Worm (Caenorhabditis elegans) whole organism, late embryonic: ENCODE measurements around the gene irld-48.

Experiments used
- C08G9.2 ChIP-seq: sonication (generic microtip); optimal IDR thresholded peaks from 2 replicates; lab custom pipeline; 2016; ENCODE audit warnings: mild to moderate bottlenecking, missing genetic modification characterization, moderate library complexity, missing compliant biosample characterization
- C38D4.7 ChIP-seq: fragments of 200-800 bp; sonication (Bioruptor generic); optimal IDR thresholded peaks from 2 replicates; lab custom pipeline; 2018; ENCODE audit warnings: mild to moderate bottlenecking, missing genetic modification characterization, moderate library complexity, missing compliant biosample characterization
- K09A11.1 ChIP-seq: sonication (generic microtip); optimal IDR thresholded peaks from 2 replicates; lab custom pipeline; 2017; ENCODE audit warnings: antibody characterized with exemption, mild to moderate bottlenecking, missing genetic modification characterization, missing compliant biosample characterization; ENCODE audit not compliant: insufficient read depth
- T23F11.4 ChIP-seq: fragments of 200-800 bp; sonication (Bioruptor generic); optimal IDR thresholded peaks from 2 replicates; lab custom pipeline; 2018; ENCODE audit warnings: mild to moderate bottlenecking, missing genetic modification characterization, missing compliant biosample characterization
- Y22D7AL.16 ChIP-seq: sonication (generic microtip); optimal IDR thresholded peaks from 2 replicates; lab custom pipeline; 2016; ENCODE audit warnings: missing genetic modification characterization, missing compliant biosample characterization
- ahr-1 ChIP-seq: sonication (generic microtip); optimal IDR thresholded peaks from 2 replicates; lab custom pipeline; 2016; ENCODE audit warnings: missing genetic modification characterization, missing compliant biosample characterization
- ama-1 ChIP-seq: fragments of 150-350 bp; optimal IDR thresholded peaks from 2 replicates; lab custom pipeline; 2014
- ceh-18 ChIP-seq: sonication (generic microtip); optimal IDR thresholded peaks from 2 replicates; lab custom pipeline; 2016; ENCODE audit warnings: missing genetic modification characterization, missing compliant biosample characterization
- ceh-19 ChIP-seq: fragments of 200-800 bp; sonication (Bioruptor generic); optimal IDR thresholded peaks from 2 replicates; lab custom pipeline; 2018; ENCODE audit warnings: mild to moderate bottlenecking, missing genetic modification characterization, missing compliant biosample characterization
- ceh-2 ChIP-seq: sonication (generic microtip); optimal IDR thresholded peaks from 2 replicates; lab custom pipeline; 2016; ENCODE audit warnings: missing genotype, missing genetic modification characterization, missing compliant biosample characterization
- ceh-22 ChIP-seq: sonication (generic microtip); optimal IDR thresholded peaks from 2 replicates; lab custom pipeline; 2017; ENCODE audit warnings: missing biosample characterization, missing genetic modification characterization
- ceh-24 ChIP-seq: sonication (generic microtip); optimal IDR thresholded peaks from 2 replicates; lab custom pipeline; 2016; ENCODE audit warnings: mild to moderate bottlenecking, missing genetic modification characterization, missing compliant biosample characterization
- ceh-30 ChIP-seq: fragments of 150-350 bp; optimal IDR thresholded peaks from 2 replicates; lab custom pipeline; 2014; ENCODE audit warnings: missing biosample characterization, missing genetic modification characterization
- ceh-9 ChIP-seq: sonication (generic microtip); optimal IDR thresholded peaks from 2 replicates; lab custom pipeline; 2016; ENCODE audit warnings: mild to moderate bottlenecking, missing genetic modification characterization, inconsistent platforms, missing compliant biosample characterization
- che-1 ChIP-seq: sonication (generic microtip); optimal IDR thresholded peaks from 2 replicates; lab custom pipeline; 2016; ENCODE audit warnings: mild to moderate bottlenecking, missing genetic modification characterization, missing compliant biosample characterization
- dmd-4 ChIP-seq: sonication (generic microtip); optimal IDR thresholded peaks from 2 replicates; lab custom pipeline; 2016; ENCODE audit warnings: borderline replicate concordance, missing genetic modification characterization, missing compliant biosample characterization
- dve-1 ChIP-seq: sonication (generic microtip); optimal IDR thresholded peaks from 2 replicates; lab custom pipeline; 2017; ENCODE audit warnings: antibody characterized with exemption, mild to moderate bottlenecking, missing genetic modification characterization, missing compliant biosample characterization
- elt-2 ChIP-seq: sonication (generic microtip); optimal IDR thresholded peaks from 2 replicates; lab custom pipeline; 2016; ENCODE audit warnings: missing genetic modification reagents, missing genetic modification characterization, missing compliant biosample characterization
- elt-4 ChIP-seq: sonication (generic microtip); optimal IDR thresholded peaks from 2 replicates; lab custom pipeline; 2016; ENCODE audit warnings: missing genetic modification characterization, missing compliant biosample characterization
- ets-4 ChIP-seq: sonication (generic microtip); optimal IDR thresholded peaks from 2 replicates; lab custom pipeline; 2016; ENCODE audit warnings: missing genetic modification characterization, missing compliant biosample characterization
- eyg-1 ChIP-seq: sonication (generic microtip); optimal IDR thresholded peaks from 2 replicates; lab custom pipeline; 2016; ENCODE audit warnings: missing genotype, missing genetic modification characterization, missing compliant biosample characterization
- fax-1 ChIP-seq: sonication (generic microtip); optimal IDR thresholded peaks from 2 replicates; lab custom pipeline; 2016; ENCODE audit warnings: missing genotype, missing genetic modification characterization, missing compliant biosample characterization
- fkh-10 ChIP-seq: fragments of 150-350 bp; optimal IDR thresholded peaks from 2 replicates; lab custom pipeline; 2014; ENCODE audit warnings: missing biosample characterization, missing genetic modification reagents, missing genetic modification characterization
- fkh-6 ChIP-seq: sonication (generic microtip); optimal IDR thresholded peaks from 2 replicates; lab custom pipeline; 2016; ENCODE audit warnings: missing genetic modification characterization, missing compliant biosample characterization
- gmeb-2 ChIP-seq: sonication (generic microtip); optimal IDR thresholded peaks from 2 replicates; lab custom pipeline; 2016; ENCODE audit warnings: missing genetic modification characterization, inconsistent platforms, missing compliant biosample characterization
- hlh-13 ChIP-seq: fragments of 200-800 bp; sonication (Bioruptor generic); optimal IDR thresholded peaks from 2 replicates; lab custom pipeline; 2018; ENCODE audit warnings: mild to moderate bottlenecking, missing genetic modification characterization, missing compliant biosample characterization
- hlh-30 ChIP-seq: sonication (generic microtip); optimal IDR thresholded peaks from 2 replicates; lab custom pipeline; 2017; ENCODE audit warnings: antibody characterized with exemption, missing genetic modification characterization, missing compliant biosample characterization; ENCODE audit not compliant: insufficient read depth
- hlh-6 ChIP-seq: sonication (generic microtip); optimal IDR thresholded peaks from 2 replicates; lab custom pipeline; 2016; ENCODE audit warnings: missing genotype, missing genetic modification characterization, missing compliant biosample characterization
- lin-11 ChIP-seq: fragments of 200-800 bp; sonication (Bioruptor generic); optimal IDR thresholded peaks from 2 replicates; lab custom pipeline; 2018; ENCODE audit warnings: mild to moderate bottlenecking, missing genetic modification characterization, missing compliant biosample characterization
- madf-2 ChIP-seq: sonication (generic microtip); optimal IDR thresholded peaks from 2 replicates; lab custom pipeline; 2017; ENCODE audit warnings: missing genetic modification characterization, missing compliant biosample characterization
- mec-3 ChIP-seq: sonication (generic microtip); optimal IDR thresholded peaks from 2 replicates; lab custom pipeline; 2016; ENCODE audit warnings: borderline replicate concordance, missing genetic modification characterization, missing compliant biosample characterization
- nfya-1 ChIP-seq: sonication (generic microtip); optimal IDR thresholded peaks from 2 replicates; lab custom pipeline; 2017; ENCODE audit warnings: missing genetic modification characterization, mild to moderate bottlenecking, missing compliant biosample characterization, antibody characterized with exemption, moderate library complexity
- nhr-11 ChIP-seq: fragments of 150-350 bp; optimal IDR thresholded peaks from 2 replicates; lab custom pipeline; 2014; ENCODE audit warnings: missing biosample characterization, missing genetic modification characterization
- odd-2 ChIP-seq: sonication (generic microtip); optimal IDR thresholded peaks from 2 replicates; lab custom pipeline; 2017; ENCODE audit warnings: antibody characterized with exemption, mild to moderate bottlenecking, missing genetic modification characterization, missing compliant biosample characterization
- pag-3 ChIP-seq: sonication (generic microtip); optimal IDR thresholded peaks from 2 replicates; lab custom pipeline; 2016; ENCODE audit warnings: missing compliant biosample characterization, missing genetic modification characterization, borderline replicate concordance
- pat-9 ChIP-seq: fragments of 200-800 bp; sonication (Bioruptor generic); optimal IDR thresholded peaks from 2 replicates; lab custom pipeline; 2018; ENCODE audit warnings: mild to moderate bottlenecking, missing genetic modification characterization, moderate library complexity, missing compliant biosample characterization
- pax-1 ChIP-seq: fragments of 150-350 bp; optimal IDR thresholded peaks from 2 replicates; lab custom pipeline; 2014; ENCODE audit warnings: missing biosample characterization, missing genetic modification characterization
- pha-4 ChIP-seq: fragments of 150-350 bp; optimal IDR thresholded peaks from 2 replicates; lab custom pipeline; 2018; ENCODE audit warnings: missing biosample characterization, missing genetic modification reagents, missing genetic modification characterization
- pqm-1 ChIP-seq: sonication (generic microtip); optimal IDR thresholded peaks from 2 replicates; lab custom pipeline; 2016; ENCODE audit warnings: missing genetic modification characterization, missing compliant biosample characterization
- pros-1 ChIP-seq: fragments of 150-350 bp; optimal IDR thresholded peaks from 2 replicates; lab custom pipeline; 2014; ENCODE audit warnings: missing biosample characterization, missing genetic modification reagents, missing genetic modification characterization
- ref-2 ChIP-seq: sonication (generic microtip); optimal IDR thresholded peaks from 2 replicates; lab custom pipeline; 2016; ENCODE audit warnings: missing genetic modification characterization, missing compliant biosample characterization
- rnt-1 ChIP-seq: sonication (generic microtip); optimal IDR thresholded peaks from 2 replicates; lab custom pipeline; 2016; ENCODE audit warnings: missing genetic modification characterization, missing compliant biosample characterization
- sdc-2 ChIP-seq: sonication (generic microtip); optimal IDR thresholded peaks from 2 replicates; lab custom pipeline; 2016; ENCODE audit warnings: missing genotype, missing genetic modification characterization, missing compliant biosample characterization
- sox-4 ChIP-seq: sonication (generic microtip); optimal IDR thresholded peaks from 2 replicates; lab custom pipeline; 2017; ENCODE audit warnings: mild to moderate bottlenecking, missing genetic modification characterization, inconsistent platforms, missing compliant biosample characterization
- syd-9 ChIP-seq: sonication (generic microtip); optimal IDR thresholded peaks from 2 replicates; lab custom pipeline; 2016; ENCODE audit warnings: mild to moderate bottlenecking, missing genetic modification characterization, moderate library complexity, missing compliant biosample characterization
- tbx-2 ChIP-seq: sonication (generic microtip); optimal IDR thresholded peaks from 2 replicates; lab custom pipeline; 2016; ENCODE audit warnings: missing genetic modification characterization, missing compliant biosample characterization
- tbx-7 ChIP-seq: sonication (generic microtip); optimal IDR thresholded peaks from 2 replicates; lab custom pipeline; 2016; ENCODE audit warnings: missing genotype, missing genetic modification characterization, missing compliant biosample characterization
- ttx-3 ChIP-seq: sonication (generic microtip); optimal IDR thresholded peaks from 2 replicates; lab custom pipeline; 2016; ENCODE audit warnings: missing genetic modification reagents, missing genetic modification characterization, missing compliant biosample characterization
- unc-3 ChIP-seq, 2 experiments: fragments of 200-800 bp in 1 of 2; sonication (Bioruptor generic) in 1 of 2; sonication (generic microtip) in 1 of 2; conservative IDR thresholded peaks in 1 of 2; optimal IDR thresholded peaks in 1 of 2; 2 replicates each; pipeline versions ENCODE4 v1.3.6 to Lab custom; 2016 to 2022; ENCODE audit warnings: missing compliant biosample characterization in 2 of 2, missing genetic modification characterization in 2 of 2, missing genetic modification reagents in 1 of 2
- unc-42 ChIP-seq: sonication (generic microtip); optimal IDR thresholded peaks from 2 replicates; lab custom pipeline; 2016; ENCODE audit warnings: missing genotype, missing genetic modification characterization, missing compliant biosample characterization
- unc-55 ChIP-seq: sonication (generic microtip); optimal IDR thresholded peaks from 2 replicates; lab custom pipeline; 2017; ENCODE audit warnings: missing biosample characterization, missing genetic modification reagents, missing genetic modification characterization
- zip-5 ChIP-seq: sonication (generic microtip); optimal IDR thresholded peaks from 2 replicates; lab custom pipeline; 2016; ENCODE audit warnings: missing genetic modification characterization, missing compliant biosample characterization
- ztf-16 ChIP-seq: sonication (generic microtip); optimal IDR thresholded peaks from 2 replicates; lab custom pipeline; 2017; ENCODE audit warnings: missing genetic modification characterization, missing compliant biosample characterization

The irld-48 gene

ce11 chrII:2987854-2988350, 32.0 kb downstream of the irld-48 start, which contains the start of gene lido-7:
Gene lido-7 (plus strand): TSS chrII:2988300.
- TF ChIP-seq nhr-11 = no peak
- no peak for TF ChIP-seq pag-3 (tag; lab: Kevin White, UChicago)
- TF ChIP-seq ceh-22 (tag; lab: Kevin White, UChicago) = no peak
- no peak for TF ChIP-seq madf-2 (tag; lab: Kevin White, UChicago)
- no peak for TF ChIP-seq Y22D7AL.16
- TF ChIP-seq fkh-6 (tag; lab: Kevin White, UChicago) = no peak
- TF ChIP-seq sdc-2 (tag; lab: Kevin White, UChicago) = no peak
- no peak for TF ChIP-seq tbx-7 (tag; lab: Kevin White, UChicago)
- TF ChIP-seq gmeb-2 = no peak
- TF ChIP-seq sox-4 (tag; lab: Kevin White, UChicago) = no peak
- TF ChIP-seq hlh-6 = no peak
- TF ChIP-seq dve-1 (tag; lab: Kevin White, UChicago) = no peak
- no peak for TF ChIP-seq pha-4
- TF ChIP-seq ztf-16 (tag; lab: Kevin White, UChicago) = no peak
- TF ChIP-seq T23F11.4 (GFP tag; lab: Kevin White, UChicago) = no peak
- no peak for TF ChIP-seq pax-1 (tag; lab: Kevin White, UChicago)
- no peak for TF ChIP-seq ahr-1 (tag; lab: Kevin White, UChicago)
- TF ChIP-seq ceh-30 (tag; lab: Kevin White, UChicago) = no peak
- TF ChIP-seq ceh-9 (tag; lab: Kevin White, UChicago) = no peak
- no peak for TF ChIP-seq fkh-10
- no peak for TF ChIP-seq pros-1
- no peak for TF ChIP-seq ceh-19
- no peak for TF ChIP-seq mec-3
- peak; percentile 2 for TF ChIP-seq ceh-18 (tag; lab: Kevin White, UChicago)
- no peak for TF ChIP-seq zip-5 (tag; lab: Kevin White, UChicago)
- TF ChIP-seq odd-2 (tag; lab: Kevin White, UChicago) = no peak
- no peak for TF ChIP-seq fax-1 (tag; lab: Kevin White, UChicago)
- peak; percentile 49 for TF ChIP-seq tbx-2 (tag; lab: Kevin White, UChicago)
- TF ChIP-seq hlh-30 (tag; lab: Kevin White, UChicago) = peak; percentile 36
- no peak for TF ChIP-seq ttx-3 (tag; lab: Kevin White, UChicago)
- TF ChIP-seq che-1 (tag; lab: Kevin White, UChicago) = no peak
- no peak for TF ChIP-seq C08G9.2 (tag; lab: Kevin White, UChicago)
- 0 out of 2 replicates have a peak, but pooled peaks have one; percentile 19 for TF ChIP-seq unc-3 (GFP tag; conservative IDR thresholded peaks at IDR 0.05; lab: Robert Waterston, UW)
- TF ChIP-seq unc-3 (tag; optimal IDR thresholded peaks at IDR 0.05; lab: Kevin White, UChicago) = no peak
- no peak for TF ChIP-seq ceh-24 (tag; lab: Kevin White, UChicago)
- TF ChIP-seq nfya-1 (tag; lab: Kevin White, UChicago) = peak; percentile 60
- TF ChIP-seq ets-4 (tag; lab: Kevin White, UChicago) = no peak
- peak; percentile 24 for TF ChIP-seq rnt-1 (tag; lab: Kevin White, UChicago)
- no peak for TF ChIP-seq elt-4 (tag; lab: Kevin White, UChicago)
- no peak for TF ChIP-seq ceh-2 (tag; lab: Kevin White, UChicago)
- no peak for TF ChIP-seq ama-1 (lab: Kevin White, UChicago)
- peak; percentile 31 for TF ChIP-seq ref-2 (tag; lab: Kevin White, UChicago)
- TF ChIP-seq lin-11 (tag; lab: Kevin White, UChicago) = no peak
- TF ChIP-seq elt-2 = no peak
- TF ChIP-seq pqm-1 = no peak
- no peak for TF ChIP-seq K09A11.1 (tag; lab: Kevin White, UChicago)
- TF ChIP-seq unc-42 (tag; lab: Kevin White, UChicago) = no peak
- no peak for TF ChIP-seq C38D4.7 (GFP tag; lab: Kevin White, UChicago)
- no peak for TF ChIP-seq syd-9 (tag; lab: Kevin White, UChicago)
- TF ChIP-seq unc-55 (GFP tag; lab: Kevin White, UChicago) = peak; percentile 29
- TF ChIP-seq eyg-1 (tag; lab: Kevin White, UChicago) = no peak
- TF ChIP-seq dmd-4 (tag; lab: Kevin White, UChicago) = no peak
- no peak for TF ChIP-seq hlh-13 (GFP tag; lab: Kevin White, UChicago)
- no peak for TF ChIP-seq pat-9 (tag; lab: Kevin White, UChicago)
